Fruit fly (Drosophila melanogaster) whole organism, embryonic: Measurements from ENCODE around the gene CG42823.
A peak's percentile ranks its signal among the peaks of the same experiment; 100 is the strongest.

Experiments used
- Abd-B ChIP-seq: fragments of 200-800 bp; sonication (Bioruptor generic); optimal IDR thresholded peaks from 2 replicates; lab custom pipeline; 2018; ENCODE audit warnings: missing biosample characterization, mild to moderate bottlenecking, missing genetic modification characterization, moderate library complexity
- Antp ChIP-seq: fragments of 200-800 bp; sonication (Bioruptor generic); optimal IDR thresholded peaks from 3 replicates; lab custom pipeline; 2016; ENCODE audit warnings: missing biosample characterization, missing genetic modification characterization
- Atf6 ChIP-seq: fragments of 200-800 bp; sonication (Bioruptor generic); IDR thresholded peaks from 2 replicates; pipeline ENCODE4 v1.3.6; 2022; ENCODE audit warnings: missing biosample characterization, missing genetic modification characterization
- CG11093 ChIP-seq: fragments of 200-800 bp; sonication (Bioruptor generic); IDR thresholded peaks from 3 replicates; pipeline ENCODE4 v1.3.6; 2022; ENCODE audit warnings: missing biosample characterization, missing genetic modification characterization
- CG11247 ChIP-seq: fragments of 200-800 bp; sonication (Bioruptor generic); IDR thresholded peaks from 2 replicates; pipeline ENCODE4 v1.3.6; 2022; ENCODE audit warnings: missing biosample characterization, missing genetic modification characterization
- CG11504 ChIP-seq: fragments of 200-800 bp; sonication (Bioruptor generic); optimal IDR thresholded peaks from 3 replicates; lab custom pipeline; 2019; ENCODE audit warnings: missing biosample characterization, mild to moderate bottlenecking, missing genetic modification characterization, moderate library complexity
- CG12155 ChIP-seq: fragments of 200-800 bp; sonication (Bioruptor generic); optimal IDR thresholded peaks from 3 replicates; lab custom pipeline; 2016; ENCODE audit warnings: missing biosample characterization, missing genetic modification characterization
- CG12236 ChIP-seq: fragments of 200-800 bp; sonication (Bioruptor generic); optimal IDR thresholded peaks from 2 replicates; lab custom pipeline; 2016; ENCODE audit warnings: missing biosample characterization, missing genetic modification characterization
- CG13424 ChIP-seq: fragments of 200-800 bp; sonication (Bioruptor generic); optimal IDR thresholded peaks from 2 replicates; lab custom pipeline; 2019; ENCODE audit warnings: missing biosample characterization, mild to moderate bottlenecking, missing genetic modification characterization, moderate library complexity
- CG15269 ChIP-seq: fragments of 200-800 bp; sonication (Bioruptor generic); optimal IDR thresholded peaks from 2 replicates; lab custom pipeline; 2018; ENCODE audit warnings: missing biosample characterization, mild to moderate bottlenecking, missing genetic modification characterization, moderate library complexity
- CG15514 ChIP-seq: fragments of 200-800 bp; sonication (Bioruptor generic); optimal IDR thresholded peaks from 3 replicates; lab custom pipeline; 2017; ENCODE audit warnings: missing biosample characterization, missing genetic modification characterization, mild to moderate bottlenecking, moderate library complexity, missing genetic modification reagents
- CG1603 ChIP-seq: fragments of 200-800 bp; sonication (Bioruptor generic); optimal IDR thresholded peaks from 2 replicates; lab custom pipeline; 2019; ENCODE audit warnings: missing biosample characterization, mild to moderate bottlenecking, missing genetic modification characterization, moderate library complexity
- CG17361 ChIP-seq: fragments of 200-800 bp; sonication (Bioruptor generic); IDR thresholded peaks from 3 replicates; pipeline ENCODE4 v1.3.6; 2022; ENCODE audit warnings: missing biosample characterization, missing genetic modification characterization
- CG17385 ChIP-seq: fragments of 200-800 bp; sonication (Bioruptor generic); optimal IDR thresholded peaks from 3 replicates; lab custom pipeline; 2018; ENCODE audit warnings: missing biosample characterization, mild to moderate bottlenecking, missing genetic modification characterization
- CG2199 ChIP-seq: fragments of 200-800 bp; sonication (Bioruptor generic); IDR thresholded peaks from 3 replicates; pipeline ENCODE4 v1.3.6; 2022; ENCODE audit warnings: missing biosample characterization, missing genetic modification characterization
- CG3847 ChIP-seq: fragments of 200-800 bp; sonication (Bioruptor generic); IDR thresholded peaks from 2 replicates; pipeline ENCODE4 v1.3.6; 2022; ENCODE audit warnings: missing biosample characterization, missing genetic modification characterization
- CG4404 ChIP-seq: fragments of 200-800 bp; sonication (Bioruptor generic); IDR thresholded peaks from 2 replicates; pipeline ENCODE4 v1.3.6; 2022; ENCODE audit warnings: missing biosample characterization, missing genetic modification characterization
- CG6791 ChIP-seq: fragments of 200-800 bp; sonication (Bioruptor generic); IDR thresholded peaks from 3 replicates; pipeline ENCODE4 v1.3.6; 2022; ENCODE audit warnings: missing biosample characterization, missing genetic modification characterization; ENCODE audit not compliant: partially characterized antibody
- CG7271 ChIP-seq: fragments of 200-800 bp; sonication (Bioruptor generic); optimal IDR thresholded peaks from 2 replicates; lab custom pipeline; 2018; ENCODE audit warnings: missing biosample characterization, mild to moderate bottlenecking, missing genetic modification characterization, moderate library complexity
- CG9215 ChIP-seq: fragments of 200-800 bp; sonication (Bioruptor generic); IDR thresholded peaks from 2 replicates; pipeline ENCODE4 v1.3.6; 2022; ENCODE audit warnings: missing biosample characterization, missing genetic modification characterization
- CHES-1-like ChIP-seq: fragments of 200-800 bp; sonication (Bioruptor generic); optimal IDR thresholded peaks from 2 replicates; lab custom pipeline; 2016; ENCODE audit warnings: missing biosample characterization, missing genetic modification characterization
- Eip74EF ChIP-seq, 2 experiments: fragments of 200-800 bp in 1 of 2; fragments of >200 bp in 1 of 2; sonication (Bioruptor generic) in 1 of 2; optimal IDR thresholded peaks; 2 replicates each; lab custom pipeline; 2017 to 2019; ENCODE audit warnings: missing biosample characterization in 2 of 2, missing genetic modification characterization in 2 of 2, mild to moderate bottlenecking in 1 of 2, moderate library complexity in 1 of 2
- H2.0 ChIP-seq: fragments of 200-800 bp; sonication (Bioruptor generic); IDR thresholded peaks from 2 replicates; pipeline ENCODE4 v1.3.6; 2022; ENCODE audit warnings: missing biosample characterization, missing genetic modification characterization
- HHEX ChIP-seq: fragments of 200-800 bp; sonication (Bioruptor generic); optimal IDR thresholded peaks from 3 replicates; lab custom pipeline; 2017; ENCODE audit warnings: missing biosample characterization, mild to moderate bottlenecking, missing genetic modification characterization, missing genetic modification reagents
- HLHmδ ChIP-seq: fragments of 200-800 bp; sonication (Bioruptor generic); optimal IDR thresholded peaks from 2 replicates; lab custom pipeline; 2018; ENCODE audit warnings: missing biosample characterization, mild to moderate bottlenecking, missing genetic modification characterization, moderate library complexity
- Hand ChIP-seq: fragments of 200-800 bp; sonication (Bioruptor generic); optimal IDR thresholded peaks from 2 replicates; lab custom pipeline; 2017; ENCODE audit warnings: mild to moderate bottlenecking, missing biosample characterization, missing genetic modification reagents, missing genetic modification characterization
- MESR4 ChIP-seq: fragments of 200-800 bp; sonication (Bioruptor generic); optimal IDR thresholded peaks from 2 replicates; lab custom pipeline; 2018; ENCODE audit warnings: missing biosample characterization, mild to moderate bottlenecking, missing genetic modification characterization, moderate library complexity
- Mrtf ChIP-seq: fragments of 200-800 bp; sonication (Bioruptor generic); IDR thresholded peaks from 3 replicates; pipeline ENCODE4 v1.3.6; 2022; ENCODE audit warnings: missing biosample characterization, missing genetic modification characterization
- Oli ChIP-seq: fragments of 200-800 bp; sonication (Bioruptor generic); optimal IDR thresholded peaks from 2 replicates; lab custom pipeline; 2018; ENCODE audit warnings: missing biosample characterization, mild to moderate bottlenecking, missing genetic modification characterization, moderate library complexity
- Optix ChIP-seq: fragments of 200-800 bp; sonication (Bioruptor generic); IDR thresholded peaks from 3 replicates; pipeline ENCODE4 v1.3.6; 2022; ENCODE audit warnings: missing biosample characterization, missing genetic modification characterization
- Side ChIP-seq: fragments of 200-800 bp; sonication (Bioruptor generic); optimal IDR thresholded peaks from 2 replicates; lab custom pipeline; 2016; ENCODE audit warnings: missing biosample characterization, missing genetic modification characterization
- amos ChIP-seq: fragments of 200-800 bp; sonication (Bioruptor generic); IDR thresholded peaks from 2 replicates; pipeline ENCODE4 v1.3.6; 2022; ENCODE audit warnings: missing biosample characterization, missing genetic modification characterization; ENCODE audit not compliant: partially characterized antibody
- ara ChIP-seq: fragments of 200-800 bp; sonication (Bioruptor generic); IDR thresholded peaks from 2 replicates; pipeline ENCODE4 v1.3.6; 2022; ENCODE audit warnings: missing biosample characterization, missing genetic modification characterization
- bigmax ChIP-seq: fragments of 200-800 bp; sonication (Bioruptor generic); optimal IDR thresholded peaks from 2 replicates; lab custom pipeline; 2018; ENCODE audit warnings: missing biosample characterization, mild to moderate bottlenecking, missing genetic modification characterization
- cato ChIP-seq: fragments of 200-800 bp; sonication (Bioruptor generic); optimal IDR thresholded peaks from 2 replicates; lab custom pipeline; 2016; ENCODE audit warnings: missing biosample characterization, missing genetic modification characterization, borderline replicate concordance
- ci ChIP-seq: fragments of 200-800 bp; sonication (Bioruptor generic); IDR thresholded peaks from 3 replicates; pipeline ENCODE4 v1.3.6; 2022; ENCODE audit warnings: missing biosample characterization, missing genetic modification characterization
- danr ChIP-seq: fragments of 200-800 bp; sonication (Bioruptor generic); IDR thresholded peaks from 2 replicates; pipeline ENCODE4 v1.3.6; 2022; ENCODE audit warnings: missing biosample characterization, missing genetic modification characterization
- dmrt99B ChIP-seq: fragments of 200-800 bp; sonication (Bioruptor generic); optimal IDR thresholded peaks from 2 replicates; lab custom pipeline; 2018; ENCODE audit warnings: missing biosample characterization, mild to moderate bottlenecking, missing genetic modification characterization, moderate library complexity
- dysf ChIP-seq: fragments of 200-800 bp; sonication (Bioruptor generic); IDR thresholded peaks from 3 replicates; pipeline ENCODE4 v1.3.6; 2022; ENCODE audit warnings: missing biosample characterization, missing genetic modification characterization
- emc ChIP-seq: fragments of 200-800 bp; sonication (Bioruptor generic); optimal IDR thresholded peaks from 2 replicates; lab custom pipeline; 2016; ENCODE audit warnings: missing biosample characterization, missing genetic modification characterization
- grn ChIP-seq: fragments of 200-800 bp; sonication (Bioruptor generic); optimal IDR thresholded peaks from 3 replicates; lab custom pipeline; 2017; ENCODE audit warnings: missing biosample characterization, missing genetic modification characterization
- gro ChIP-seq: fragments of 200-800 bp; sonication (Bioruptor generic); optimal IDR thresholded peaks from 2 replicates; lab custom pipeline; 2016; ENCODE audit warnings: missing biosample characterization, missing genetic modification characterization
- hb ChIP-seq: fragments of 200-800 bp; sonication (Bioruptor generic); IDR thresholded peaks from 3 replicates; pipeline ENCODE4 v1.3.6; 2022; ENCODE audit warnings: missing biosample characterization, missing genetic modification characterization; ENCODE audit not compliant: partially characterized antibody
- her ChIP-seq: fragments of 200-800 bp; sonication (Bioruptor generic); optimal IDR thresholded peaks from 2 replicates; lab custom pipeline; 2016; ENCODE audit warnings: missing biosample characterization, missing genetic modification characterization
- kah ChIP-seq: fragments of 200-800 bp; sonication (Bioruptor generic); optimal IDR thresholded peaks from 2 replicates; lab custom pipeline; 2018; ENCODE audit warnings: missing biosample characterization, mild to moderate bottlenecking, missing genetic modification characterization
- kni ChIP-seq: fragments of 200-800 bp; sonication (Bioruptor generic); optimal IDR thresholded peaks from 3 replicates; lab custom pipeline; 2017; ENCODE audit warnings: mild to moderate bottlenecking, missing biosample characterization, missing genetic modification reagents, missing genetic modification characterization
- onecut ChIP-seq: fragments of 200-800 bp; sonication (Bioruptor generic); IDR thresholded peaks from 2 replicates; pipeline ENCODE4 v1.3.6; 2022; ENCODE audit warnings: missing biosample characterization, missing genetic modification characterization
- pita ChIP-seq: fragments of 200-800 bp; sonication (Bioruptor generic); optimal IDR thresholded peaks from 2 replicates; lab custom pipeline; 2017; ENCODE audit warnings: missing biosample characterization, mild to moderate bottlenecking, missing genetic modification characterization
- row ChIP-seq: fragments of 200-800 bp; sonication (Bioruptor generic); IDR thresholded peaks from 3 replicates; pipeline ENCODE4 v1.3.6; 2022; ENCODE audit warnings: missing biosample characterization, missing genetic modification characterization
- sug ChIP-seq: fragments of 200-800 bp; optimal IDR thresholded peaks from 2 replicates; lab custom pipeline; 2019; ENCODE audit warnings: missing biosample characterization, mild to moderate bottlenecking, missing genetic modification characterization, moderate library complexity
- twi ChIP-seq: fragments of 200-800 bp; optimal IDR thresholded peaks from 2 replicates; lab custom pipeline; 2019; ENCODE audit warnings: missing biosample characterization, mild to moderate bottlenecking, missing genetic modification characterization, moderate library complexity

The CG42823 gene

DNA sequence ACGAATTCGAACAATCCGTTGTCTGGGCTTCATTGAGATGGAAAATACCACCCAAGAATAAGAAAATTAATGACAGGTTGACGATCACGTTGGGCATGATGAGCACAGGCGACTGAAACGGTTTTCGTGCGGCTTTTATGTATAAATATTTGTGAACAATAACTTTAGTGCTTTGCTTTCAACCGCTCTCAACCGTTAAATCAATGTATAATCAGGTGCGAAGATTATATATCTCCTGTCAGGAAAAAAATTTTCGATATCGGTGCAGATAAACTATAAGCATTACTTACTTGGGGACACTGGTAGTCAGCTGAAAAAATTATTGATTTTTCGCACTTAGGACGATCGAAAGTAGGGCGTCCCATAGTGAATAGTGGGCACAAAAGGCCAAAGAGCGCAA is at the start of gene CG42823:
Gene CG42823, minus strand, starts transcription at position 101 of the 400 bp plus-strand sequence.
- no peak for TF ChIP-seq ara (GFP tag; lab: Robert Waterston, UW)
- no peak for TF ChIP-seq CG17361 (GFP tag; lab: Robert Waterston, UW)
- TF ChIP-seq sug (tag; lab: Kevin White, UChicago), result no peak
- no peak for TF ChIP-seq CG9215 (GFP tag; lab: Robert Waterston, UW)
- TF ChIP-seq kah (GFP tag; lab: Kevin White, UChicago), result no peak
- no peak for TF ChIP-seq CHES-1-like
- no peak for TF ChIP-seq CG1603
- TF ChIP-seq CG11093 (GFP tag; lab: Robert Waterston, UW), result no peak
- TF ChIP-seq dmrt99B, result no peak
- no peak for TF ChIP-seq Mrtf (GFP tag; lab: Robert Waterston, UW)
- no peak for TF ChIP-seq kni (GFP tag; lab: Kevin White, UChicago)
- TF ChIP-seq MESR4 (GFP tag; lab: Kevin White, UChicago), result no peak
- TF ChIP-seq amos (GFP tag; lab: Robert Waterston, UW), result no peak
- TF ChIP-seq emc (GFP tag; lab: Kevin White, UChicago), result no peak
- no peak for TF ChIP-seq Oli
- no peak for TF ChIP-seq CG12236
- TF ChIP-seq, all 482 proteins: peak for 0

dm6 chr3R:17449402-17449801 is 44.5 kb upstream of the CG42823 start:
- no peak for TF ChIP-seq Hand
- TF ChIP-seq onecut (GFP tag; lab: Robert Waterston, UW), result no peak
- no peak for TF ChIP-seq her (GFP tag; lab: Kevin White, UChicago)
- no peak for TF ChIP-seq HHEX (GFP tag; lab: Kevin White, UChicago)
- peak; percentile 27; the same call in 1 of the 2 replicates for TF ChIP-seq CG3847 (GFP tag; lab: Robert Waterston, UW)
- no peak for TF ChIP-seq CG17385 (GFP tag; lab: Kevin White, UChicago)
- TF ChIP-seq dysf (GFP tag; lab: Robert Waterston, UW), result no peak
- peak; percentile 25 for TF ChIP-seq grn
- peak; percentile 69 for TF ChIP-seq CG6791 (GFP tag; lab: Robert Waterston, UW)
- TF ChIP-seq pita, result peak; percentile 6
- no peak for TF ChIP-seq gro (GFP tag; lab: Kevin White, UChicago)
- TF ChIP-seq CG15269 (tag; lab: Kevin White, UChicago), result no peak
- TF ChIP-seq bigmax (GFP tag; lab: Kevin White, UChicago), result no peak
- peak; percentile 60 for TF ChIP-seq Abd-B (GFP tag; lab: Kevin White, UChicago)
- no peak for TF ChIP-seq CG15514
- no peak for TF ChIP-seq CG4404 (GFP tag; lab: Robert Waterston, UW)
- TF ChIP-seq H2.0 (GFP tag; lab: Robert Waterston, UW), result no peak
- TF ChIP-seq CG2199 (GFP tag; lab: Robert Waterston, UW), result no peak
- TF ChIP-seq Eip74EF (GFP tag; optimal IDR thresholded peaks at IDR 0.05; lab: Kevin White, UChicago), result no peak
- TF ChIP-seq CG11247 (GFP tag; lab: Robert Waterston, UW), result no peak
- no peak for TF ChIP-seq ci (GFP tag; lab: Robert Waterston, UW)
- TF ChIP-seq Antp (GFP tag; lab: Kevin White, UChicago), result no peak
- no peak for TF ChIP-seq Atf6
- no peak for TF ChIP-seq Side
- TF ChIP-seq Optix (GFP tag; lab: Robert Waterston, UW), result no peak
- no peak for TF ChIP-seq CG7271 (tag; lab: Kevin White, UChicago)
- TF ChIP-seq cato (GFP tag; lab: Kevin White, UChicago), result no peak
- no peak for TF ChIP-seq CG13424 (tag; lab: Kevin White, UChicago)
- peak; percentile 46 for TF ChIP-seq CG11504 (tag; lab: Kevin White, UChicago)
- no peak for TF ChIP-seq twi (tag; lab: Kevin White, UChicago)
- TF ChIP-seq danr (GFP tag; lab: Robert Waterston, UW), result no peak
- peak; percentile 51; the same call in 2 of the 3 replicates for TF ChIP-seq hb (GFP tag; lab: Robert Waterston, UW)
- no peak for TF ChIP-seq CG12155 (GFP tag; lab: Kevin White, UChicago)
- no peak for TF ChIP-seq row (GFP tag; lab: Robert Waterston, UW)
- no peak for TF ChIP-seq HLHmδ (GFP tag; lab: Kevin White, UChicago)
